Fruit fly (Drosophila melanogaster): ENCODE measurements around the gene RpS9.
A peak's percentile ranks its signal among the peaks of the same experiment; 100 is the strongest.

RpS9 gene

dm6 chr3L:9511287-9512256, at the start of gene RpS9:
TSS of gene RpS9 (minus strand) at chr3L:9511531.
- TF ChIP-seq woc (GFP tag; optimal IDR thresholded peaks at IDR 0.05) (no peak), HLH106 (tag; optimal IDR thresholded peaks at IDR 0.05) (peak; percentile 8), br (GFP tag; optimal IDR thresholded peaks at IDR 0.05) (peak; percentile 6), CG9705 (GFP tag; optimal IDR thresholded peaks at IDR 0.05) (no peak), dmrt93B (GFP tag; optimal IDR thresholded peaks at IDR 0.05) (no peak), psq (GFP tag; optimal IDR thresholded peaks at IDR 0.05) (no peak), h (GFP tag; optimal IDR thresholded peaks at IDR 0.05) (peak; percentile 31), Hr83 (GFP tag; optimal IDR thresholded peaks at IDR 0.05; ENCODE audit: poor library complexity, severe bottlenecking) (no peak), ey (GFP tag; optimal IDR thresholded peaks at IDR 0.05) (no peak), jim (GFP tag; optimal IDR thresholded peaks at IDR 0.05) (no peak), OdsH (GFP tag; optimal IDR thresholded peaks at IDR 0.05) (peak; percentile 14), Vsx2 (GFP tag; optimal IDR thresholded peaks at IDR 0.05; ENCODE audit: partially characterized antibody) (no peak), Mio (GFP tag; optimal IDR thresholded peaks at IDR 0.05) (no peak), dsf (GFP tag; optimal IDR thresholded peaks at IDR 0.05; ENCODE audit: borderline replicate concordance) (no peak), Dfd (GFP tag; optimal IDR thresholded peaks at IDR 0.05) (no peak), brk (GFP tag; optimal IDR thresholded peaks at IDR 0.05) (peak; percentile 69), tai (GFP tag; optimal IDR thresholded peaks at IDR 0.05) (peak; percentile 39), Dif (GFP tag; optimal IDR thresholded peaks at IDR 0.05; ENCODE audit: partially characterized antibody) (no peak), fru (GFP tag; optimal IDR thresholded peaks at IDR 0.05) (no peak), Sp1 (GFP tag; optimal IDR thresholded peaks at IDR 0.05) (peak; percentile 72), usp (GFP tag; optimal IDR thresholded peaks at IDR 0.05) (no peak), Hnf4 (GFP tag; optimal IDR thresholded peaks at IDR 0.05) (peak; percentile 27), Rel (GFP tag; optimal IDR thresholded peaks at IDR 0.05) (no peak), Rel (tag; optimal IDR thresholded peaks at IDR 0.05) (peak; percentile 48), Hr78 (GFP tag; optimal IDR thresholded peaks at IDR 0.05) (no peak), Myc (optimal IDR thresholded peaks at IDR 0.05) (peak; percentile 7), Abd-B (GFP tag; optimal IDR thresholded peaks at IDR 0.05) (no peak), N (GFP tag; optimal IDR thresholded peaks at IDR 0.05) (no peak), CrebA (GFP tag; optimal IDR thresholded peaks at IDR 0.05; ENCODE audit: borderline replicate concordance) (no peak), sv (GFP tag; optimal IDR thresholded peaks at IDR 0.05) (no peak), CG32264 (GFP tag; optimal IDR thresholded peaks at IDR 0.05) (no peak), pan (optimal IDR thresholded peaks at IDR 0.05) (no peak), Jra (GFP tag; optimal IDR thresholded peaks at IDR 0.05) (peak; percentile 25), foxo (GFP tag; optimal IDR thresholded peaks at IDR 0.05) (peak in 1 of 2 experiments; percentile 33), dl (GFP tag; optimal IDR thresholded peaks at IDR 0.05; ENCODE audit: insufficient read depth in 1 of 2, partially characterized antibody in 2 of 2) (no peak), lola (GFP tag; optimal IDR thresholded peaks at IDR 0.05) (no peak), sage (GFP tag; optimal IDR thresholded peaks at IDR 0.05) (no peak), rgr (GFP tag; optimal IDR thresholded peaks at IDR 0.05) (peak; percentile 33), GATAd (GFP tag; optimal IDR thresholded peaks at IDR 0.05) (no peak)

- no peak for TF ChIP-seq sage (GFP tag; optimal IDR thresholded peaks at IDR 0.05)
- no peak for TF ChIP-seq Mio (GFP tag; optimal IDR thresholded peaks at IDR 0.05)
- TF ChIP-seq h (GFP tag; optimal IDR thresholded peaks at IDR 0.05) = no peak
- TF ChIP-seq Rel (GFP tag; optimal IDR thresholded peaks at IDR 0.05) = no peak
- no peak for TF ChIP-seq Rel (tag; optimal IDR thresholded peaks at IDR 0.05)
- no peak for TF ChIP-seq OdsH (GFP tag; optimal IDR thresholded peaks at IDR 0.05)
- no peak for TF ChIP-seq CG9705 (GFP tag; optimal IDR thresholded peaks at IDR 0.05)
These were observed 47.7 kb upstream of the RpS9 start for dm6 chr3L:9559040-9559439.

All from whole organism, wandering third instar larva.